Worm (Caenorhabditis elegans) whole organism, young adult: ENCODE data around the gene ldb-1.

Experiments used
- B0336.3 ChIP-seq: fragments of 200-800 bp; sonication (Bioruptor generic); IDR thresholded peaks from 2 replicates; pipeline ENCODE4 v1.3.6; 2022; ENCODE audit warnings: missing genetic modification characterization, missing compliant biosample characterization
- F10E7.11 ChIP-seq: sonication (generic microtip); optimal IDR thresholded peaks from 2 replicates; lab custom pipeline; 2017; ENCODE audit warnings: mild to moderate bottlenecking, missing genetic modification characterization, moderate library complexity, missing compliant biosample characterization
- F22D6.2 ChIP-seq: sonication (generic microtip); optimal IDR thresholded peaks from 2 replicates; lab custom pipeline; 2016; ENCODE audit warnings: mild to moderate bottlenecking, missing genetic modification characterization, missing compliant biosample characterization
- F39B2.1 ChIP-seq: fragments of 200-800 bp; sonication (Bioruptor generic); IDR thresholded peaks from 2 replicates; pipeline ENCODE4 v1.3.6; 2022; ENCODE audit warnings: missing genetic modification reagents, missing genetic modification characterization, missing compliant biosample characterization
- K12H6.12 ChIP-seq: fragments of 200-800 bp; sonication (Bioruptor generic); optimal IDR thresholded peaks from 2 replicates; lab custom pipeline; 2018; ENCODE audit warnings: mild to moderate bottlenecking, missing genetic modification characterization, missing compliant biosample characterization
- T26A5.8 ChIP-seq: sonication (generic microtip); optimal IDR thresholded peaks from 2 replicates; lab custom pipeline; 2016; ENCODE audit warnings: missing genetic modification characterization, missing compliant biosample characterization
- Y56A3A.18 ChIP-seq: fragments of 200-800 bp; sonication (Bioruptor generic); IDR thresholded peaks from 2 replicates; pipeline ENCODE4 v1.3.6; 2022; ENCODE audit warnings: missing genetic modification reagents, missing genetic modification characterization, missing compliant biosample characterization
- akir-1 ChIP-seq: fragments of 200-800 bp; sonication (Bioruptor generic); optimal IDR thresholded peaks from 2 replicates; lab custom pipeline; 2018; ENCODE audit warnings: mild to moderate bottlenecking, missing genetic modification characterization, moderate library complexity, missing compliant biosample characterization
- ama-1 ChIP-seq, 3 experiments: fragments of 150-350 bp in 1 of 3; sonication (generic microtip) in 2 of 3; optimal IDR thresholded peaks; 2 replicates each; lab custom pipeline; 2014 to 2018; ENCODE audit warnings: missing biosample characterization in 2 of 3, missing genetic modification characterization in 2 of 3, missing genetic modification reagents in 2 of 3
- aptf-2 ChIP-seq: fragments of 200-800 bp; sonication (Bioruptor generic); conservative IDR thresholded peaks from 2 replicates; pipeline ENCODE4 v1.3.6; 2022; ENCODE audit warnings: missing genetic modification reagents, missing genetic modification characterization, missing compliant biosample characterization
- ceh-27 ChIP-seq: fragments of 200-800 bp; sonication (Bioruptor generic); optimal IDR thresholded peaks from 2 replicates; lab custom pipeline; 2018; ENCODE audit warnings: mild to moderate bottlenecking, missing genetic modification characterization, moderate library complexity, missing compliant biosample characterization
- die-1 ChIP-seq: sonication (generic microtip); optimal IDR thresholded peaks from 2 replicates; lab custom pipeline; 2016; ENCODE audit warnings: missing genotype, mild to moderate bottlenecking, missing genetic modification characterization, missing compliant biosample characterization
- dox-1 ChIP-seq: fragments of 200-800 bp; sonication (Bioruptor generic); IDR thresholded peaks from 2 replicates; pipeline ENCODE4 v1.3.6; 2022; ENCODE audit warnings: missing genetic modification reagents, missing genetic modification characterization, missing compliant biosample characterization
- dpl-1 ChIP-seq: fragments of 150-350 bp; optimal IDR thresholded peaks from 2 replicates; lab custom pipeline; 2014; ENCODE audit warnings: missing biosample characterization, missing genetic modification reagents, missing genetic modification characterization
- egl-44 ChIP-seq: fragments of 200-800 bp; sonication (Bioruptor generic); IDR thresholded peaks from 2 replicates; pipeline ENCODE4 v1.3.6; 2022; ENCODE audit warnings: missing genetic modification reagents, missing genetic modification characterization, missing compliant biosample characterization
- egrh-3 ChIP-seq: fragments of 200-800 bp; sonication (Bioruptor generic); IDR thresholded peaks from 2 replicates; pipeline ENCODE4 v1.3.6; 2022; ENCODE audit warnings: missing genetic modification reagents, missing genetic modification characterization, missing compliant biosample characterization
- ekl-4 ChIP-seq: fragments of 200-800 bp; sonication (Bioruptor generic); IDR thresholded peaks from 2 replicates; pipeline ENCODE4 v1.3.6; 2022; ENCODE audit warnings: missing genetic modification reagents, missing genetic modification characterization, missing compliant biosample characterization
- hsf-1 ChIP-seq: fragments of 200-800 bp; sonication (Bioruptor generic); IDR thresholded peaks from 2 replicates; pipeline ENCODE4 v1.3.6; 2022; ENCODE audit warnings: missing genetic modification reagents, missing genetic modification characterization, missing compliant biosample characterization
- lir-1 ChIP-seq: fragments of 200-800 bp; sonication (Bioruptor generic); conservative IDR thresholded peaks from 2 replicates; pipeline ENCODE4 v1.3.6; 2022; ENCODE audit warnings: missing genetic modification reagents, missing genetic modification characterization, missing compliant biosample characterization
- madf-10 ChIP-seq: sonication (generic microtip); optimal IDR thresholded peaks from 2 replicates; lab custom pipeline; 2016; ENCODE audit warnings: mild to moderate bottlenecking, missing genetic modification characterization, missing compliant biosample characterization
- madf-3 ChIP-seq: fragments of 200-800 bp; sonication (Bioruptor generic); IDR thresholded peaks from 2 replicates; pipeline ENCODE4 v1.3.6; 2022; ENCODE audit warnings: missing genetic modification reagents, missing genetic modification characterization, missing compliant biosample characterization
- madf-6 ChIP-seq: fragments of 200-800 bp; sonication (Bioruptor generic); IDR thresholded peaks from 2 replicates; pipeline ENCODE4 v1.3.6; 2022; ENCODE audit warnings: missing genetic modification reagents, missing genetic modification characterization, missing compliant biosample characterization
- madf-8 ChIP-seq: fragments of 200-800 bp; sonication (Bioruptor generic); conservative IDR thresholded peaks from 2 replicates; pipeline ENCODE4 v1.3.6; 2022; ENCODE audit warnings: missing genetic modification reagents, missing genetic modification characterization, missing compliant biosample characterization
- nfya-1 ChIP-seq: sonication (generic microtip); optimal IDR thresholded peaks from 2 replicates; lab custom pipeline; 2017; ENCODE audit warnings: antibody characterized with exemption, missing compliant biosample characterization, missing genetic modification characterization, borderline replicate concordance; ENCODE audit not compliant: insufficient read depth
- nhr-27 ChIP-seq: fragments of 200-800 bp; sonication (Bioruptor generic); optimal IDR thresholded peaks from 2 replicates; lab custom pipeline; 2018; ENCODE audit warnings: mild to moderate bottlenecking, missing genetic modification characterization, moderate library complexity, missing compliant biosample characterization
- nhr-80 ChIP-seq: sonication (generic microtip); optimal IDR thresholded peaks from 2 replicates; lab custom pipeline; 2016; ENCODE audit warnings: missing genetic modification characterization, missing compliant biosample characterization
- rpc-1 ChIP-seq, 2 experiments: fragments of 150-350 bp in 1 of 2; sonication (generic microtip) in 1 of 2; optimal IDR thresholded peaks; 2 replicates each; lab custom pipeline; 2014 to 2018; ENCODE audit warnings: missing biosample characterization in 1 of 2, missing genetic modification characterization in 1 of 2, missing genetic modification reagents in 1 of 2, missing genotype in 1 of 2
- sea-2 ChIP-seq: fragments of 200-800 bp; sonication (Bioruptor generic); IDR thresholded peaks from 2 replicates; pipeline ENCODE4 v1.3.6; 2022; ENCODE audit warnings: missing genetic modification characterization, missing compliant biosample characterization
- snpc-1.1 ChIP-seq: sonication (generic microtip); optimal IDR thresholded peaks from 2 replicates; lab custom pipeline; 2017; ENCODE audit warnings: missing genetic modification characterization, mild to moderate bottlenecking, missing compliant biosample characterization, antibody characterized with exemption, moderate library complexity, missing genotype, missing genetic modification reagents; ENCODE audit not compliant: insufficient read depth
- somi-1 ChIP-seq: fragments of 200-800 bp; sonication (Bioruptor generic); optimal IDR thresholded peaks from 2 replicates; lab custom pipeline; 2018; ENCODE audit warnings: mild to moderate bottlenecking, missing genetic modification characterization, missing compliant biosample characterization
- tbx-9 ChIP-seq: sonication (generic microtip); optimal IDR thresholded peaks from 2 replicates; lab custom pipeline; 2016; ENCODE audit warnings: borderline replicate concordance, missing genetic modification characterization, inconsistent platforms, missing compliant biosample characterization
- zfh-2 ChIP-seq: fragments of 200-800 bp; sonication (Bioruptor generic); conservative IDR thresholded peaks from 2 replicates; pipeline ENCODE4 v1.3.6; 2022; ENCODE audit warnings: missing genetic modification reagents, missing genetic modification characterization, missing compliant biosample characterization
- ztf-18 ChIP-seq: sonication (generic microtip); optimal IDR thresholded peaks from 2 replicates; lab custom pipeline; 2016; ENCODE audit warnings: missing genotype, mild to moderate bottlenecking, missing genetic modification characterization, missing compliant biosample characterization

ldb-1 gene

DNA sequence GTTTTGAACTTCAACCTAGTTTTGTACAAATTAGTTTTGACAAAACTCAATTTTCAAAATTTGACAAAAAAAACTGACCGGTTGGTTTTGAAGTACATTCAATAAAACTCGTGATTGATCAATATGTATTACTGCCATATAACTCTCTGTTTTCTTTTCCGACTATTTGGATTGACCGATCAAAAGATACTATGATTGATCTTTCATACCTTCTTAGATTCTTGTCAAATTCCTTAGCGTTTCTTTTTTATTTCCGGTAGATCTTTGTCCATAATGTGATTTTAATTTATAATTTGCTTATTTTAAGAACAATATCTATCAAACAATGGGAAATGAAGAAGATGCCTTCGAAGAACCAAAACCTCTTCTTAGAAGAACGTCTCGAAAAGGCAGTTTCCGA lies 16.4 kb upstream of the ldb-1 start, which contains the start of gene F58A3.3:
TSS of gene F58A3.3 (plus strand) at position 301 of the 400 bp plus-strand sequence.
- TF ChIP-seq somi-1 (GFP tag; lab: Kevin White, UChicago) (no peak), egrh-3 (GFP tag; lab: Robert Waterston, UW) (no peak), aptf-2 (no peak), ekl-4 (GFP tag; lab: Robert Waterston, UW) (no peak), madf-6 (no peak), egl-44 (GFP tag; lab: Robert Waterston, UW) (no peak), Y56A3A.18 (GFP tag; lab: Robert Waterston, UW) (no peak), B0336.3 (GFP tag; lab: Robert Waterston, UW) (no peak)
- TF ChIP-seq, all 124 proteins: peak for 0

DNA sequence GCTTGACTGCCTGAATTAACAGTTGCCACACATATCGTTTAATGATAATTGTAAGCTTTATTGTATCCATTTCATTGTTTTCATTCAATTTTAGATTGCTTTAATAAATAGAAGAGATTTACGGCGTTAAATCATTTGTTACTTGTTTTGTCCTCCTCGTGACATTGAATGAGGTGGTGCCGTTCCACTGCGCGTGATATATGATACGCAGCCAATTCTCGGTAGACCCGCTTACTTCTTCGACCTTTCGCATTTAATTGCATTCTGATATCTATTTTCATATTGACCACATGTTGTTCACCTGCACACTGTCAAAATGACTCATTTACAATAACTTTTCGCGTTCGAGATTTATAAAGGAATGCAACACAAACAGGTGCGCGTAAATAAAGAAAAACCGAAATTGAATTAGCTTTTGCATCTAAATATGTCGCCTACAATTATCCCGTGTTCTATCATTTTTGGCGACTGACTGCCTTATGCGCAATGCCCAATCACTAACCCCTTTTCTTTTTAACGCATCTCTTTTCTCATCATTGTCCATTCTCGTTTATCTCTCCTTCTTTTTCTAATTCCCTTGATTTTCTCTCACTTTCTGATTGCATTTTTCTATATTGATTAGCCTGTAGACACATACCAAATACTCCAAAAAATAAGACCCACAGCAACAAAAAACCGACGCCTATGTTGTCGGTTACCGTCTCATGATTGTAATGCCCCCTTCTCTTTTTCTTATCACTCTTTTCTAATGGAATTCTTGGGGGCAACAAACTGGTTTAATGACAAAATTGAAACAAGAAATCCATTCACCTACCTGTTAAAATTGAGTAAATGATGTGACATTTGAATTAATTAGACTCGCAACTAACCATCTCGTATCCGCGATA lies 14.1 kb upstream of the ldb-1 start:
- no peak for TF ChIP-seq rpc-1 (optimal IDR thresholded peaks at IDR 0.05; lab: Kevin White, UChicago)
- TF ChIP-seq rpc-1 (tag; optimal IDR thresholded peaks at IDR 0.05; lab: Kevin White, UChicago): no peak
- TF ChIP-seq snpc-1.1 (tag; lab: Kevin White, UChicago): no peak
- TF ChIP-seq dox-1 (GFP tag; lab: Robert Waterston, UW): no peak
- no peak for TF ChIP-seq ekl-4 (GFP tag; lab: Robert Waterston, UW)
- no peak for TF ChIP-seq ztf-18 (tag; lab: Kevin White, UChicago)
- no peak for TF ChIP-seq ama-1 (optimal IDR thresholded peaks at IDR 0.05; lab: Kevin White, UChicago)
- no peak for TF ChIP-seq ama-1 (GFP tag; optimal IDR thresholded peaks at IDR 0.05; lab: Kevin White, UChicago)
- TF ChIP-seq nhr-27: no peak
- no peak for TF ChIP-seq lir-1 (GFP tag; lab: Robert Waterston, UW)
- TF ChIP-seq T26A5.8 (tag; lab: Kevin White, UChicago): no peak
- no peak for TF ChIP-seq nhr-80 (tag; lab: Kevin White, UChicago)
- TF ChIP-seq die-1 (tag; lab: Kevin White, UChicago): no peak
- TF ChIP-seq nfya-1 (tag; lab: Kevin White, UChicago): no peak
- TF ChIP-seq dpl-1 (GFP tag; lab: Kevin White, UChicago): no peak
- no peak for TF ChIP-seq madf-8 (GFP tag; lab: Robert Waterston, UW)
- no peak for TF ChIP-seq F39B2.1 (GFP tag; lab: Robert Waterston, UW)
- TF ChIP-seq madf-3 (GFP tag; lab: Robert Waterston, UW): no peak
- TF ChIP-seq ceh-27 (GFP tag; lab: Kevin White, UChicago): no peak
- no peak for TF ChIP-seq madf-10
- no peak for TF ChIP-seq hsf-1 (GFP tag; lab: Robert Waterston, UW)

ce11 chrX:11016100-11016499 lies 12.6 kb upstream of the ldb-1 start, which contains the start of gene egl-15:
Gene egl-15 (plus strand): TSS chrX:11016400.
- no peak for TF ChIP-seq nhr-80 (tag; lab: Kevin White, UChicago)
- no peak for TF ChIP-seq F10E7.11 (tag; lab: Kevin White, UChicago)
- TF ChIP-seq zfh-2: no peak
- no peak for TF ChIP-seq akir-1 (GFP tag; lab: Kevin White, UChicago)
- TF ChIP-seq B0336.3 (GFP tag; lab: Robert Waterston, UW): no peak
- no peak for TF ChIP-seq F22D6.2 (tag; lab: Kevin White, UChicago)
- TF ChIP-seq ekl-4 (GFP tag; lab: Robert Waterston, UW): no peak
- TF ChIP-seq sea-2 (GFP tag; lab: Robert Waterston, UW): no peak
- TF ChIP-seq K12H6.12 (tag; lab: Kevin White, UChicago): no peak
- no peak for TF ChIP-seq nhr-27
- TF ChIP-seq hsf-1 (GFP tag; lab: Robert Waterston, UW): no peak
- TF ChIP-seq tbx-9 (tag; lab: Kevin White, UChicago): no peak
